Worm (Caenorhabditis elegans) whole organism, L4 larva: ENCODE measurements around the gene col-185.

Experiments used
- F10B5.3 ChIP-seq: sonication (generic microtip); optimal IDR thresholded peaks from 2 replicates; lab custom pipeline; 2016; ENCODE audit warnings: mild to moderate bottlenecking, missing genetic modification characterization, missing compliant biosample characterization
- R02D3.7 ChIP-seq: fragments of 150-350 bp; sonication (generic microtip); optimal IDR thresholded peaks from 3 replicates; lab custom pipeline; 2014; ENCODE audit warnings: missing biosample characterization, missing genetic modification characterization
- T20F7.1 ChIP-seq: fragments of 200-800 bp; sonication (Bioruptor generic); optimal IDR thresholded peaks from 2 replicates; lab custom pipeline; 2018; ENCODE audit warnings: mild to moderate bottlenecking, missing genetic modification characterization, missing compliant biosample characterization
- T26A8.4 ChIP-seq: fragments of 200-800 bp; sonication (Bioruptor generic); IDR thresholded peaks from 2 replicates; pipeline ENCODE4 v1.3.6; 2022; ENCODE audit warnings: missing genetic modification characterization, missing compliant biosample characterization
- Y48G9A.11 ChIP-seq: fragments of 200-800 bp; sonication (Bioruptor generic); IDR thresholded peaks from 2 replicates; pipeline ENCODE4 v1.3.6; 2022; ENCODE audit warnings: missing genetic modification reagents, missing genetic modification characterization, missing compliant biosample characterization
- Y75B8A.6 ChIP-seq: fragments of 200-800 bp; sonication (Bioruptor generic); IDR thresholded peaks from 2 replicates; pipeline ENCODE4 v1.3.6; 2022; ENCODE audit warnings: missing genetic modification reagents, missing genetic modification characterization, missing compliant biosample characterization
- ZK546.5 ChIP-seq, 2 experiments: sonication (generic microtip); optimal IDR thresholded peaks; 2 replicates each; lab custom pipeline; 2017; ENCODE audit warnings: missing biosample characterization in 2 of 2, missing genetic modification characterization in 2 of 2
- aly-2 ChIP-seq: sonication (generic microtip); optimal IDR thresholded peaks from 2 replicates; lab custom pipeline; 2018; ENCODE audit warnings: missing biosample characterization, missing genetic modification characterization
- ama-1 ChIP-seq: fragments of 150-350 bp; optimal IDR thresholded peaks from 2 replicates; lab custom pipeline; 2014; ENCODE audit warnings: inconsistent platforms, mixed read lengths
- arid-1 ChIP-seq: fragments of 200-800 bp; sonication (Bioruptor generic); conservative IDR thresholded peaks from 2 replicates; pipeline ENCODE4 v1.3.6; 2022; ENCODE audit warnings: missing genetic modification reagents, missing genetic modification characterization, missing compliant biosample characterization
- attf-4 ChIP-seq: sonication (generic microtip); optimal IDR thresholded peaks from 3 replicates; lab custom pipeline; 2017; ENCODE audit warnings: missing biosample characterization, missing genetic modification characterization
- ceh-28 ChIP-seq: fragments of 150-350 bp; optimal IDR thresholded peaks from 2 replicates; lab custom pipeline; 2014; ENCODE audit warnings: missing biosample characterization, missing genetic modification reagents, missing genetic modification characterization
- ceh-44 ChIP-seq: fragments of 200-800 bp; sonication (Bioruptor generic); IDR thresholded peaks from 2 replicates; pipeline ENCODE4 v1.3.6; 2022; ENCODE audit warnings: missing genetic modification reagents, missing genetic modification characterization, missing compliant biosample characterization
- ceh-62 ChIP-seq: sonication (generic microtip); optimal IDR thresholded peaks from 2 replicates; lab custom pipeline; 2017; ENCODE audit warnings: missing biosample characterization, missing genetic modification characterization
- ces-1 ChIP-seq: fragments of 150-350 bp; sonication (generic microtip); optimal IDR thresholded peaks from 4 replicates; lab custom pipeline; 2014; ENCODE audit warnings: missing biosample characterization, missing genetic modification reagents, missing genetic modification characterization
- daf-12 ChIP-seq: fragments of 150-350 bp; optimal IDR thresholded peaks from 2 replicates; lab custom pipeline; 2014; ENCODE audit warnings: missing biosample characterization, missing genetic modification reagents, missing genetic modification characterization
- daf-19 ChIP-seq: fragments of 200-800 bp; sonication (Bioruptor generic); conservative IDR thresholded peaks from 2 replicates; pipeline ENCODE4 v1.3.6; 2022; ENCODE audit warnings: missing genetic modification characterization, missing compliant biosample characterization
- dmd-8 ChIP-seq: fragments of 200-800 bp; sonication (Bioruptor generic); IDR thresholded peaks from 2 replicates; pipeline ENCODE4 v1.3.6; 2022; ENCODE audit warnings: missing genetic modification characterization, missing compliant biosample characterization
- egl-43 ChIP-seq: fragments of 200-800 bp; sonication (Bioruptor generic); IDR thresholded peaks from 2 replicates; pipeline ENCODE4 v1.3.6; 2022; ENCODE audit warnings: missing genetic modification reagents, missing genetic modification characterization, missing compliant biosample characterization
- hif-1 ChIP-seq, 2 experiments: sonication (generic microtip); optimal IDR thresholded peaks; 2 replicates each; lab custom pipeline; 2016 to 2017; ENCODE audit warnings: missing compliant biosample characterization in 2 of 2, missing genetic modification characterization in 2 of 2, missing genetic modification reagents in 2 of 2, missing genotype in 2 of 2, mild to moderate bottlenecking in 1 of 2
- hmg-1.1 ChIP-seq: fragments of 200-800 bp; sonication (Bioruptor generic); IDR thresholded peaks from 2 replicates; pipeline ENCODE4 v1.3.6; 2022; ENCODE audit warnings: missing genetic modification reagents, missing genetic modification characterization, missing compliant biosample characterization
- jun-1 ChIP-seq: fragments of 150-350 bp; optimal IDR thresholded peaks from 2 replicates; lab custom pipeline; 2014; ENCODE audit warnings: missing biosample characterization, missing genetic modification reagents, missing genetic modification characterization
- lin-1 ChIP-seq: fragments of 200-800 bp; sonication (Bioruptor generic); IDR thresholded peaks from 2 replicates; pipeline ENCODE4 v1.3.6; 2022; ENCODE audit warnings: missing genetic modification reagents, missing genetic modification characterization, missing compliant biosample characterization
- lir-3 ChIP-seq: sonication (generic microtip); optimal IDR thresholded peaks from 2 replicates; lab custom pipeline; 2016; ENCODE audit warnings: mild to moderate bottlenecking, missing genetic modification characterization, missing compliant biosample characterization
- lsy-2 ChIP-seq, 2 experiments: fragments of 150-350 bp in 1 of 2; sonication (generic microtip) in 1 of 2; optimal IDR thresholded peaks; 2 replicates each; lab custom pipeline; 2014 to 2017; ENCODE audit warnings: missing biosample characterization in 2 of 2, missing genetic modification characterization in 2 of 2
- madf-5 ChIP-seq, 2 experiments: fragments of 200-800 bp; sonication (Bioruptor generic); IDR thresholded peaks; 2 replicates each; pipeline ENCODE4 v1.3.6; 2022; ENCODE audit warnings: missing compliant biosample characterization in 2 of 2, missing genetic modification characterization in 2 of 2
- madf-9 ChIP-seq: fragments of 200-800 bp; sonication (Bioruptor generic); conservative IDR thresholded peaks from 2 replicates; pipeline ENCODE4 v1.3.6; 2022; ENCODE audit warnings: missing genetic modification reagents, missing genetic modification characterization, missing compliant biosample characterization
- mdl-1 ChIP-seq, 2 experiments: fragments of 150-350 bp in 1 of 2; sonication (generic microtip) in 1 of 2; optimal IDR thresholded peaks; 2 replicates each; lab custom pipeline; 2014 to 2017; ENCODE audit warnings: missing biosample characterization in 2 of 2, missing genetic modification characterization in 2 of 2
- mes-2 ChIP-seq: sonication (generic microtip); optimal IDR thresholded peaks from 2 replicates; lab custom pipeline; 2016; ENCODE audit warnings: missing genotype, mild to moderate bottlenecking, missing genetic modification characterization, missing compliant biosample characterization; ENCODE audit not compliant: poor library complexity, severe bottlenecking
- mxl-2 ChIP-seq: fragments of 200-800 bp; sonication (Bioruptor generic); conservative IDR thresholded peaks from 2 replicates; pipeline ENCODE4 v1.3.6; 2022; ENCODE audit warnings: missing genetic modification reagents, missing genetic modification characterization, missing compliant biosample characterization
- mxl-3 ChIP-seq: fragments of 200-800 bp; sonication (Bioruptor generic); optimal IDR thresholded peaks from 2 replicates; lab custom pipeline; 2018; ENCODE audit warnings: mild to moderate bottlenecking, missing genetic modification characterization, missing compliant biosample characterization
- nhr-102 ChIP-seq: sonication (generic microtip); optimal IDR thresholded peaks from 2 replicates; lab custom pipeline; 2016; ENCODE audit warnings: mild to moderate bottlenecking, missing genetic modification characterization, moderate library complexity, missing compliant biosample characterization
- nhr-11 ChIP-seq: fragments of 150-350 bp; optimal IDR thresholded peaks from 2 replicates; lab custom pipeline; 2014; ENCODE audit warnings: missing biosample characterization, missing genetic modification characterization
- nhr-111 ChIP-seq: fragments of 200-800 bp; sonication (Bioruptor generic); optimal IDR thresholded peaks from 2 replicates; lab custom pipeline; 2018; ENCODE audit warnings: mild to moderate bottlenecking, missing genetic modification characterization, missing compliant biosample characterization
- nhr-237 ChIP-seq: sonication (generic microtip); optimal IDR thresholded peaks from 2 replicates; lab custom pipeline; 2017; ENCODE audit warnings: missing biosample characterization, missing genetic modification characterization
- nhr-25 ChIP-seq: sonication (generic microtip); optimal IDR thresholded peaks from 2 replicates; lab custom pipeline; 2017; ENCODE audit warnings: missing genetic modification characterization, mild to moderate bottlenecking, missing compliant biosample characterization, antibody characterized with exemption, moderate library complexity, borderline replicate concordance; ENCODE audit not compliant: insufficient read depth
- nhr-28 ChIP-seq: fragments of 150-350 bp; optimal IDR thresholded peaks from 2 replicates; lab custom pipeline; 2014; ENCODE audit warnings: missing biosample characterization, missing genetic modification characterization
- nhr-41 ChIP-seq: fragments of 200-800 bp; sonication (Bioruptor generic); IDR thresholded peaks from 2 replicates; pipeline ENCODE4 v1.3.6; 2022; ENCODE audit warnings: missing genetic modification reagents, missing genetic modification characterization, missing compliant biosample characterization
- pha-4 ChIP-seq, 2 experiments: fragments of 150-350 bp in 1 of 2; fragments of 200-800 bp in 1 of 2; sonication (Bioruptor generic) in 1 of 2; IDR thresholded peaks in 1 of 2; optimal IDR thresholded peaks in 1 of 2; 2 replicates each; pipeline versions ENCODE4 v1.3.6 to Lab custom; 2014 to 2022; ENCODE audit warnings: missing genetic modification characterization in 2 of 2, missing genetic modification reagents in 2 of 2, missing biosample characterization in 1 of 2, missing compliant biosample characterization in 1 of 2
- pqm-1 ChIP-seq: sonication (generic microtip); optimal IDR thresholded peaks from 2 replicates; lab custom pipeline; 2017; ENCODE audit warnings: missing biosample characterization, missing genetic modification characterization
- saeg-2 ChIP-seq: fragments of 200-800 bp; sonication (Bioruptor generic); IDR thresholded peaks from 2 replicates; pipeline ENCODE4 v1.3.6; 2022; ENCODE audit warnings: missing genetic modification reagents, missing genetic modification characterization, missing compliant biosample characterization
- set-16 ChIP-seq: fragments of 200-800 bp; sonication (Bioruptor generic); IDR thresholded peaks from 2 replicates; pipeline ENCODE4 v1.3.6; 2022; ENCODE audit warnings: missing genetic modification reagents, missing genetic modification characterization, missing compliant biosample characterization
- skn-1 ChIP-seq: fragments of 150-350 bp; optimal IDR thresholded peaks from 2 replicates; lab custom pipeline; 2014; ENCODE audit warnings: missing biosample characterization, missing genetic modification characterization
- snpc-1.2 ChIP-seq: fragments of 200-800 bp; sonication (Bioruptor generic); IDR thresholded peaks from 2 replicates; pipeline ENCODE4 v1.3.6; 2022; ENCODE audit warnings: missing genetic modification reagents, missing genetic modification characterization, missing compliant biosample characterization
- snpc-4 ChIP-seq: fragments of 150-350 bp; optimal IDR thresholded peaks from 2 replicates; lab custom pipeline; 2014; ENCODE audit warnings: missing biosample characterization, missing genetic modification characterization
- tra-1 ChIP-seq: fragments of 200-800 bp; sonication (Bioruptor generic); IDR thresholded peaks from 2 replicates; pipeline ENCODE4 v1.3.6; 2022; ENCODE audit warnings: missing genetic modification reagents, missing genetic modification characterization, missing compliant biosample characterization
- unc-39 ChIP-seq: sonication (generic microtip); optimal IDR thresholded peaks from 2 replicates; lab custom pipeline; 2017; ENCODE audit warnings: missing biosample characterization, missing genetic modification characterization
- zfp-3 ChIP-seq: fragments of 200-800 bp; sonication (Bioruptor generic); conservative IDR thresholded peaks from 2 replicates; pipeline ENCODE4 v1.3.6; 2022; ENCODE audit warnings: missing genetic modification reagents, missing genetic modification characterization, missing compliant biosample characterization
- zip-11 ChIP-seq: fragments of 200-800 bp; sonication (Bioruptor generic); IDR thresholded peaks from 2 replicates; pipeline ENCODE4 v1.3.6; 2022; ENCODE audit warnings: missing genetic modification characterization, missing compliant biosample characterization
- ztf-11 ChIP-seq: fragments of 150-350 bp; optimal IDR thresholded peaks from 2 replicates; lab custom pipeline; 2014; ENCODE audit warnings: missing biosample characterization, missing genetic modification characterization

The col-185 gene

ce11 chrX:13528630-13529138 is 17.8 kb upstream of the col-185 start, which contains the start of gene F18H3.4 (continued):
- no peak for TF ChIP-seq unc-39 (tag; lab: Kevin White, UChicago)
- peak; percentile 48 for TF ChIP-seq jun-1 (tag; lab: Kevin White, UChicago)
- TF ChIP-seq Y48G9A.11: no peak
- TF ChIP-seq pha-4 (GFP tag; IDR thresholded peaks at IDR 0.05; lab: Robert Waterston, UW): 0 out of 2 replicates have a peak, but pooled peaks have one; percentile 20
- peak; percentile 30 for TF ChIP-seq pha-4 (tag; optimal IDR thresholded peaks at IDR 0.05; lab: Kevin White, UChicago)
- TF ChIP-seq mxl-3 (GFP tag; lab: Kevin White, UChicago): peak; percentile 48
- peak; percentile 91 for TF ChIP-seq nhr-28 (tag; lab: Kevin White, UChicago)
- TF ChIP-seq zip-11 (GFP tag; lab: Robert Waterston, UW): no peak
- TF ChIP-seq ces-1 (GFP tag; lab: Kevin White, UChicago): no peak
- TF ChIP-seq nhr-11 (tag; lab: Kevin White, UChicago): no peak
- TF ChIP-seq R02D3.7 (tag; lab: Kevin White, UChicago): no peak
- no peak for TF ChIP-seq arid-1 (GFP tag; lab: Robert Waterston, UW)
- TF ChIP-seq ZK546.5 (tag; optimal IDR thresholded peaks at IDR 0.05; lab: Kevin White, UChicago): no peak
- TF ChIP-seq snpc-4 (tag; lab: Kevin White, UChicago): no peak
- TF ChIP-seq nhr-41: peak; percentile 46; the same call in 1 of the 2 replicates
- TF ChIP-seq dmd-8: no peak
- TF ChIP-seq hmg-1.1: 0 out of 2 replicates have a peak, but pooled peaks have one; percentile 19
- no peak for TF ChIP-seq aly-2
- no peak for TF ChIP-seq madf-5 (GFP tag; IDR thresholded peaks at IDR 0.05; lab: Robert Waterston, UW)
- no peak for TF ChIP-seq nhr-111 (GFP tag; lab: Kevin White, UChicago)
- peak; percentile 12 to 77 for TF ChIP-seq mdl-1 (tag; optimal IDR thresholded peaks at IDR 0.05; lab: Kevin White, UChicago)
- TF ChIP-seq daf-19: no peak
- TF ChIP-seq nhr-102 (tag; lab: Kevin White, UChicago): peak; percentile 96
- TF ChIP-seq snpc-1.2 (GFP tag; lab: Robert Waterston, UW): no peak
- TF ChIP-seq saeg-2 (GFP tag; lab: Robert Waterston, UW): peak; percentile 68; the same call in 1 of the 2 replicates
- TF ChIP-seq mes-2 (tag; lab: Kevin White, UChicago): peak; percentile 43
- TF ChIP-seq set-16 (GFP tag; lab: Robert Waterston, UW): no peak
- TF ChIP-seq ceh-28 (tag; lab: Kevin White, UChicago): no peak
- no peak for TF ChIP-seq lir-3
- no peak for TF ChIP-seq ceh-44 (GFP tag; lab: Robert Waterston, UW)
- peak; percentile 61 for TF ChIP-seq pqm-1
- TF ChIP-seq mxl-2: no peak
- peak in 1 of 2 experiments; percentile 60 for TF ChIP-seq lsy-2 (tag; optimal IDR thresholded peaks at IDR 0.05; lab: Kevin White, UChicago)
- no peak for TF ChIP-seq F10B5.3
- TF ChIP-seq madf-9: no peak
- peak; percentile 40 for TF ChIP-seq T20F7.1 (GFP tag; lab: Kevin White, UChicago)
- peak; percentile 46; the same call in 1 of the 2 replicates for TF ChIP-seq T26A8.4
- no peak for TF ChIP-seq ztf-11 (tag; lab: Kevin White, UChicago)
- TF ChIP-seq egl-43: no peak
- TF ChIP-seq zfp-3 (GFP tag; lab: Robert Waterston, UW): no peak
- peak in 1 of 2 experiments; percentile 31 for TF ChIP-seq hif-1 (tag; optimal IDR thresholded peaks at IDR 0.05; lab: Kevin White, UChicago)
- no peak for TF ChIP-seq ama-1 (lab: Kevin White, UChicago)
- TF ChIP-seq skn-1 (tag; lab: Kevin White, UChicago): no peak
- TF ChIP-seq Y75B8A.6 (GFP tag; lab: Robert Waterston, UW): no peak
- no peak for TF ChIP-seq nhr-25 (tag; lab: Kevin White, UChicago)
- TF ChIP-seq daf-12 (tag; lab: Kevin White, UChicago): no peak
- peak; percentile 50; the same call in 1 of the 2 replicates for TF ChIP-seq lin-1 (GFP tag; lab: Robert Waterston, UW)
- no peak for TF ChIP-seq nhr-237 (tag; lab: Kevin White, UChicago)
- peak; percentile 62 for TF ChIP-seq tra-1 (GFP tag; lab: Robert Waterston, UW)
- TF ChIP-seq ceh-62 (tag; lab: Kevin White, UChicago): no peak
- TF ChIP-seq attf-4: no peak
